Worm (Caenorhabditis elegans): ENCODE data around the gene F54A3.6.

ce11 chrII:2176688-2177087 lies 55.6 kb downstream of the F54A3.6 start, which contains the start of gene gba-1:
- no peak for TF ChIP-seq dao-5 (tag; optimal IDR thresholded peaks at IDR 0.05)
- TF ChIP-seq him-1 (tag; optimal IDR thresholded peaks at IDR 0.05): no peak
